Worm (Caenorhabditis elegans) whole organism, L4/young adult: ENCODE measurements around the gene fbxa-142.

Source experiments
- W03F9.2 ChIP-seq: fragments of 150-350 bp; optimal IDR thresholded peaks from 2 replicates; lab custom pipeline; 2014; ENCODE audit warnings: missing biosample characterization, missing genetic modification characterization
- dao-5 ChIP-seq: sonication (generic microtip); optimal IDR thresholded peaks from 2 replicates; lab custom pipeline; 2016; ENCODE audit warnings: missing genotype, missing genetic modification characterization, moderate library complexity, missing compliant biosample characterization
- him-1 ChIP-seq: sonication (generic microtip); optimal IDR thresholded peaks from 2 replicates; lab custom pipeline; 2016; ENCODE audit warnings: missing genotype, missing genetic modification reagents, missing genetic modification characterization, missing compliant biosample characterization

fbxa-142 gene

ce11 chrV:16120922-16121321 lies 10.2 kb downstream of the fbxa-142 start, which contains the start of gene skr-3:
Gene skr-3, plus strand, starts transcription at chrV:16121084.
- TF ChIP-seq him-1 (tag; lab: Kevin White, UChicago) (no peak), dao-5 (tag; lab: Kevin White, UChicago) (no peak), W03F9.2 (tag; lab: Kevin White, UChicago) (no peak)

- TF ChIP-seq W03F9.2 (tag; lab: Kevin White, UChicago) = no peak
- TF ChIP-seq dao-5 (tag; lab: Kevin White, UChicago) = no peak
These were observed 10.7 kb downstream of the fbxa-142 start for ce11 chrV:16120499-16120898.

ce11 chrV:16118601-16119000 lies 12.5 kb downstream of the fbxa-142 start, which contains the start of gene str-103:
Gene str-103, minus strand, starts transcription at chrV:16118701.
- TF ChIP-seq him-1 (tag; lab: Kevin White, UChicago) (no peak), W03F9.2 (tag; lab: Kevin White, UChicago) (no peak), dao-5 (tag; lab: Kevin White, UChicago) (no peak)

ce11 chrV:16115381-16115780 lies 15.8 kb downstream of the fbxa-142 start, which contains the start of gene str-25:
Gene str-25, plus strand, starts transcription at chrV:16115681.
- no peak for TF ChIP-seq W03F9.2 (tag; lab: Kevin White, UChicago)
- no peak for TF ChIP-seq dao-5 (tag; lab: Kevin White, UChicago)
- TF ChIP-seq him-1 (tag; lab: Kevin White, UChicago) = no peak

ce11 chrV:16114237-16114636 lies 16.9 kb downstream of the fbxa-142 start, which contains the start of gene srxa-16:
Gene srxa-16, minus strand, starts transcription at chrV:16114337.
- TF ChIP-seq W03F9.2 (tag; lab: Kevin White, UChicago) (no peak), dao-5 (tag; lab: Kevin White, UChicago) (no peak), him-1 (tag; lab: Kevin White, UChicago) (no peak)

- TF ChIP-seq W03F9.2 (tag; lab: Kevin White, UChicago) = no peak
- no peak for TF ChIP-seq him-1 (tag; lab: Kevin White, UChicago)
- no peak for TF ChIP-seq dao-5 (tag; lab: Kevin White, UChicago)
These were observed 27.6 kb downstream of the fbxa-142 start, which contains the start of gene argk-1 for ce11 chrV:16103594-16103993. Gene argk-1, plus strand, starts transcription at chrV:16103894.

- TF ChIP-seq dao-5 (tag; lab: Kevin White, UChicago) (no peak), W03F9.2 (tag; lab: Kevin White, UChicago) (no peak), him-1 (tag; lab: Kevin White, UChicago) (no peak)
These were observed 30.9 kb downstream of the fbxa-142 start, which contains the start of gene cth-1 for ce11 chrV:16100103-16100730. Gene cth-1, plus strand, starts transcription at chrV:16100680.

ce11 chrV:16099441-16099840 lies 31.7 kb downstream of the fbxa-142 start, which contains the start of gene str-7:
Gene str-7, minus strand, starts transcription at chrV:16099541.
- TF ChIP-seq him-1 (tag; lab: Kevin White, UChicago) = no peak
- TF ChIP-seq dao-5 (tag; lab: Kevin White, UChicago) = no peak
- no peak for TF ChIP-seq W03F9.2 (tag; lab: Kevin White, UChicago)

ce11 chrV:16094862-16095261 lies 36.3 kb downstream of the fbxa-142 start:
- TF ChIP-seq W03F9.2 (tag; lab: Kevin White, UChicago) (no peak), him-1 (tag; lab: Kevin White, UChicago) (no peak), dao-5 (tag; lab: Kevin White, UChicago) (no peak)

- no peak for TF ChIP-seq him-1 (tag; lab: Kevin White, UChicago)
- no peak for TF ChIP-seq dao-5 (tag; lab: Kevin White, UChicago)
- TF ChIP-seq W03F9.2 (tag; lab: Kevin White, UChicago) = no peak
These were observed 36.9 kb downstream of the fbxa-142 start, which contains the start of gene F22B8.7 for ce11 chrV:16094284-16094683. Gene F22B8.7, plus strand, starts transcription at chrV:16094584.

- TF ChIP-seq dao-5 (tag; lab: Kevin White, UChicago) (no peak), W03F9.2 (tag; lab: Kevin White, UChicago) (no peak), him-1 (tag; lab: Kevin White, UChicago) (no peak)
These were observed 40.5 kb downstream of the fbxa-142 start, which contains the start of gene F22B8.3 for ce11 chrV:16090685-16091084. Gene F22B8.3, plus strand, starts transcription at chrV:16090985.

ce11 chrV:16080678-16081077 lies 50.5 kb downstream of the fbxa-142 start:
- no peak for TF ChIP-seq W03F9.2 (tag; lab: Kevin White, UChicago)
- TF ChIP-seq dao-5 (tag; lab: Kevin White, UChicago) = no peak

- TF ChIP-seq him-1 (tag; lab: Kevin White, UChicago) (no peak), W03F9.2 (tag; lab: Kevin White, UChicago) (no peak), dao-5 (tag; lab: Kevin White, UChicago) (no peak)
These were observed 51.1 kb downstream of the fbxa-142 start for ce11 chrV:16080039-16080438.
